Worm (Caenorhabditis elegans): ENCODE measurements around the gene F49F1.18.
"Not testable (repeated sequence)": the region's sequence is repeated elsewhere in the genome, so short reads cannot be mapped to it uniquely, and the experiment has no call there.

The F49F1.18 gene

ce11 chrIV:4140265-4140664 is at the start of gene F49F1.18:
Gene F49F1.18, minus strand, starts transcription at chrIV:4140365.
- TF ChIP-seq him-1 (tag; optimal IDR thresholded peaks at IDR 0.05) (no peak), W03F9.2 (tag; optimal IDR thresholded peaks at IDR 0.05) (no peak), dao-5 (tag; optimal IDR thresholded peaks at IDR 0.05) (no peak)

ce11 chrIV:4186099-4186498 is 45.9 kb upstream of the F49F1.18 start, which contains the start of gene K08D10.11:
Gene K08D10.11, minus strand, starts transcription at chrIV:4186199.
- not testable (repeated sequence) for TF ChIP-seq dao-5, him-1, W03F9.2 (tag; optimal IDR thresholded peaks at IDR 0.05)

- TF ChIP-seq W03F9.2 (tag; optimal IDR thresholded peaks at IDR 0.05) (no peak), dao-5 (tag; optimal IDR thresholded peaks at IDR 0.05) (no peak), him-1 (tag; optimal IDR thresholded peaks at IDR 0.05) (no peak)
These were observed 38.3 kb upstream of the F49F1.18 start, which contains the start of gene tsen-34 for ce11 chrIV:4178424-4178823. Gene tsen-34, plus strand, starts transcription at chrIV:4178457.

ce11 chrIV:4177560-4177959 is 37.4 kb upstream of the F49F1.18 start:
- TF ChIP-seq him-1 (tag; optimal IDR thresholded peaks at IDR 0.05): no peak
- no peak for TF ChIP-seq W03F9.2 (tag; optimal IDR thresholded peaks at IDR 0.05)
- TF ChIP-seq dao-5 (tag; optimal IDR thresholded peaks at IDR 0.05): no peak

- no peak for TF ChIP-seq W03F9.2 (tag; optimal IDR thresholded peaks at IDR 0.05)
- no peak for TF ChIP-seq him-1 (tag; optimal IDR thresholded peaks at IDR 0.05)
- no peak for TF ChIP-seq dao-5 (tag; optimal IDR thresholded peaks at IDR 0.05)
These were observed 36.5 kb upstream of the F49F1.18 start for ce11 chrIV:4176659-4177058.

ce11 chrIV:4176088-4176487 is 35.9 kb upstream of the F49F1.18 start, which contains the start of gene dnj-15:
Gene dnj-15, plus strand, starts transcription at chrIV:4176388.
- TF ChIP-seq him-1 (tag; optimal IDR thresholded peaks at IDR 0.05) (no peak), W03F9.2 (tag; optimal IDR thresholded peaks at IDR 0.05) (no peak), dao-5 (tag; optimal IDR thresholded peaks at IDR 0.05) (no peak)

- no peak for TF ChIP-seq W03F9.2 (tag; optimal IDR thresholded peaks at IDR 0.05)
- no peak for TF ChIP-seq dao-5 (tag; optimal IDR thresholded peaks at IDR 0.05)
- no peak for TF ChIP-seq him-1 (tag; optimal IDR thresholded peaks at IDR 0.05)
These were observed 33.6 kb upstream of the F49F1.18 start, which contains the start of gene rnp-3 for ce11 chrIV:4173789-4174188. Gene rnp-3, plus strand, starts transcription at chrIV:4174089.

- no peak for TF ChIP-seq dao-5 (tag; optimal IDR thresholded peaks at IDR 0.05)
- TF ChIP-seq him-1 (tag; optimal IDR thresholded peaks at IDR 0.05): no peak
- no peak for TF ChIP-seq W03F9.2 (tag; optimal IDR thresholded peaks at IDR 0.05)
These were observed 32.1 kb upstream of the F49F1.18 start for ce11 chrIV:4172242-4172641.

- TF ChIP-seq him-1 (tag; optimal IDR thresholded peaks at IDR 0.05) (no peak), W03F9.2 (tag; optimal IDR thresholded peaks at IDR 0.05) (peak; percentile 64)
These were observed 31.5 kb upstream of the F49F1.18 start, which contains the start of the genes K08D10.13 and rnp-2 for ce11 chrIV:4171531-4172163. Gene K08D10.13, minus strand, starts transcription at chrIV:4171581. Gene rnp-2, plus strand, starts transcription at chrIV:4172076.

- no peak for TF ChIP-seq W03F9.2 (tag; optimal IDR thresholded peaks at IDR 0.05)
- TF ChIP-seq dao-5 (tag; optimal IDR thresholded peaks at IDR 0.05): no peak
- TF ChIP-seq him-1 (tag; optimal IDR thresholded peaks at IDR 0.05): no peak
These were observed 27.1 kb upstream of the F49F1.18 start for ce11 chrIV:4167296-4167695.

- TF ChIP-seq dao-5 (tag; optimal IDR thresholded peaks at IDR 0.05) (no peak), him-1 (tag; optimal IDR thresholded peaks at IDR 0.05) (no peak), W03F9.2 (tag; optimal IDR thresholded peaks at IDR 0.05) (no peak)
These were observed 24.2 kb upstream of the F49F1.18 start, which contains the start of gene scrm-8 for ce11 chrIV:4164392-4164791. Gene scrm-8, plus strand, starts transcription at chrIV:4164692.

- TF ChIP-seq dao-5 (tag; optimal IDR thresholded peaks at IDR 0.05) (no peak), him-1 (tag; optimal IDR thresholded peaks at IDR 0.05) (no peak), W03F9.2 (tag; optimal IDR thresholded peaks at IDR 0.05) (no peak)
These were observed 22.0 kb upstream of the F49F1.18 start, which contains the start of gene scrm-5 for ce11 chrIV:4162121-4162520. Gene scrm-5, plus strand, starts transcription at chrIV:4162421.

ce11 chrIV:4154641-4155040 is 14.5 kb upstream of the F49F1.18 start, which contains the start of gene K08D10.14:
Gene K08D10.14, plus strand, starts transcription at chrIV:4154941.
- TF ChIP-seq dao-5 (tag; optimal IDR thresholded peaks at IDR 0.05): no peak

- TF ChIP-seq W03F9.2 (tag; optimal IDR thresholded peaks at IDR 0.05): no peak
These were observed 12.0 kb upstream of the F49F1.18 start, which contains the start of the genes K08D10.10 and R07C12.1 for ce11 chrIV:4152143-4152542. Gene K08D10.10, plus strand, starts transcription at chrIV:4152235. Gene R07C12.1, plus strand, starts transcription at chrIV:4152456.

ce11 chrIV:4150138-4150537 is 10.0 kb upstream of the F49F1.18 start:
- no peak for TF ChIP-seq W03F9.2 (tag; optimal IDR thresholded peaks at IDR 0.05)

Measured in whole organism, L4/young adult.